Worm (Caenorhabditis elegans) whole organism, L4/young adult: ENCODE results near the gene sri-32.
"Not testable (repeated sequence)": the region's sequence is repeated elsewhere in the genome, so short reads cannot be mapped to it uniquely, and the experiment has no call there.

ENCODE experiments used
- W03F9.2 ChIP-seq: fragments of 150-350 bp; optimal IDR thresholded peaks from 2 replicates; lab custom pipeline; 2014; ENCODE audit warnings: missing biosample characterization, missing genetic modification characterization
- dao-5 ChIP-seq: sonication (generic microtip); optimal IDR thresholded peaks from 2 replicates; lab custom pipeline; 2016; ENCODE audit warnings: missing genotype, missing genetic modification characterization, moderate library complexity, missing compliant biosample characterization
- him-1 ChIP-seq: sonication (generic microtip); optimal IDR thresholded peaks from 2 replicates; lab custom pipeline; 2016; ENCODE audit warnings: missing genotype, missing genetic modification reagents, missing genetic modification characterization, missing compliant biosample characterization

sri-32 gene

DNA sequence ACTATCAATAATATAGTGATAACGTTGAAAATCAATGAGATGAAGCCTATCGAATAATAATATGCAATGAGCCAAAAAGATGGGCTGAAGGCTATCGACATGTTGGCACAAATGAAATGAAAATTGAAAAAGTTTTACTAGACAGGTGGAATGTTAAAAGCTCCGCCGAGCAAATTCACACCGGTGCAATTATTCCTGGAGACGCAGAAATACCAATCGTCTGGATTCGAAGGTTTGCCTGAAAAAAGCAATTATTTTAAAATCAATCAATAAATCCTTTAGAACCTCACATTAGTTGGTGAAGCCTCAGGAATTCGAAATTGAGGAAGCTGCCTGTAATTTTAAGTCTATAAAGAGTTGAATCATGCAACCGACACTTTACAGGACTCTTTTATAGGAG, at the start of gene sri-32:
TSS of gene sri-32 (minus strand) at position 101 of the 400 bp plus-strand sequence.
- TF ChIP-seq him-1 (no peak), dao-5 (no peak), W03F9.2 (no peak)

- TF ChIP-seq him-1 (no peak), W03F9.2 (no peak), dao-5 (no peak)
Observed at ce11 chrII:3203415-3203814, 49.1 kb upstream of the sri-32 start, which contains the start of gene sri-50. TSS of gene sri-50 (plus strand) at chrII:3203715.

DNA sequence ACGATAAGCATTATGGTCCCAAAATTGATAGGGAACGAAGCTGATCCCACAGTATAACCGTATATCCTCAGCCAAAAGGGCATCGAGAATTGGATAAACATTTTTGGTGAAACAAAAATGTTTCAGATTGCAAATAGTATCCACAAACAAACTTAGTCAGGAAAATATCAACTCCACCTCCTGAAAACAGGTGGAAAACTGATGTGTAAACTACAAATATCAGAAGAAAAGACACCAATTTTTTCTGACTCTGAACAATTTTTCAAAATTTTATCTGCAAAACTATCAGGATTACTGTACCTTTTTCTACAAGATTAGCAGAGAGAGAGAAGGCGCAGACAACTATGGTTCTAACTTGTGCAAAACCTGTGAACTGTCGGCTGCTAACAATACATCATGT, 48.2 kb upstream of the sri-32 start, which contains the start of gene sri-53:
TSS of gene sri-53 (minus strand) at position 101 of the 400 bp plus-strand sequence.
- TF ChIP-seq dao-5 (no peak), him-1 (no peak), W03F9.2 (no peak)

- not testable (repeated sequence) for TF ChIP-seq him-1, dao-5, W03F9.2
Observed at ce11 chrII:3201242-3201641, 47.0 kb upstream of the sri-32 start, which contains the start of gene sri-48. TSS of gene sri-48 (minus strand) at chrII:3201342.

DNA sequence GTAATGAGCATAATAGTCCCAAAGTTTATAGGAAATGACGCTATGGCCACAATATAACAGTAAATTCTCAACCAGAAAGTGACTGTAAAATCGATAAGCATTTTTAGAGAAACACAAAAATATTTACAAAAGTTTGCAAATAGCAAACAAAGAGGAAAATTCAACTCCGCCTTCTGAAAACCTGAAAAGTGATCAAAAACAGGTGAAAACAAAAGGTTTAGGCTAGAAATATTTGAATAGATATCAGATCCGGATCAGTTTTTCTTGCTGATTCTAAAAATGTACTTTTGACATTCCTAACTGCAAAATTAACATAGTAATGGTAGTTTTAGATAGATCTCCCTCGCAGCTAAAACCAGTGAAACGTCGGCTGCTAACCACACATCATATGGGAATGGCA, 44.7 kb upstream of the sri-32 start, which contains the start of gene sri-51:
TSS of gene sri-51 (minus strand) at position 101 of the 400 bp plus-strand sequence.
- no peak for TF ChIP-seq W03F9.2
- TF ChIP-seq him-1, result no peak
- TF ChIP-seq dao-5, result no peak

DNA sequence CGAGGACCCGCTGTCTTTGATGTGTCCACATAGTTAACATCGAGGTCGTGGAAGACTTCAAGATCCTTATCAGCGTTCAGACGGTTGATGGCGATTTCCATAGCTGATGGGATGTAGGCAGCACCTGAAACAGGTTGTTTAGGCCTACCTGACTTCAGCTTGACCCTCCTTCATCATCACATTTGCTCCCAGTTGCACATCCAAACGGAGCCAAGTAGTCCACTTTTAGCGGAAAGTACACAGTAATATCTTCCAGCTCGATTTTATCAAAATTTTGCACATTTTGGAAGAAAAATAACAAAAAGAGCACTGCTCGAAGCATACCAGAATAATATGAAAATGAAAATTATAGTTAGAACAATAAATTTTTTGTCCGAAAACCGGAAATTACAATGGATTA, 42.7 kb upstream of the sri-32 start, which contains the start of gene gcy-15:
TSS of gene gcy-15 (minus strand) at position 101 of the 400 bp plus-strand sequence.
- no peak for TF ChIP-seq W03F9.2
- TF ChIP-seq dao-5, result no peak
- no peak for TF ChIP-seq him-1

DNA sequence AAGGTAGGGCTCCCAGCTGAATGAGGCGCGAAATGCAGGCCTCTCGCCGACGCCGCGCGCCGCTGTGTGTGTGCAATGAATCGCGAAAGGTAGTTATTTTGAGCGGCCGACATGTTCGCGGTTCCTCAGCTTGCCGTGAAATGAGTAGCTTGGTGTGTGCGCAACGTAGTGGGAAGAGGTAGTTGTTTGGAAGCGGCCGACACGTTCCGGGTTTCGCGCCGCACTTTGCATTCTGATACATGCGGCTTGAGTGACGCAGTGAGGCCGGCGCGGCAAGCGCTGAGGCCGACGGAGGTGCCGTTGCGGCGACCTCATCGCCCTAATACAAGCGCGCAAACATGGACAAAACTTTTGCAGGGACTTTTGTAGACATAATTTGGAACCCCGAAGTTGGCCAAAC, 41.5 kb upstream of the sri-32 start:
- TF ChIP-seq W03F9.2, result no peak
- TF ChIP-seq dao-5, result no peak
- TF ChIP-seq him-1, result no peak

- not testable (repeated sequence) for TF ChIP-seq dao-5, him-1, W03F9.2
Observed at ce11 chrII:3191544-3191943, 37.3 kb upstream of the sri-32 start, which contains the start of gene Y27F2A.9. TSS of gene Y27F2A.9 (minus strand) at chrII:3191644.

- not testable (repeated sequence) for TF ChIP-seq him-1, dao-5, W03F9.2
Observed at ce11 chrII:3189038-3189437, 34.8 kb upstream of the sri-32 start, which contains the start of gene Y27F2A.11. TSS of gene Y27F2A.11 (plus strand) at chrII:3189338.

DNA sequence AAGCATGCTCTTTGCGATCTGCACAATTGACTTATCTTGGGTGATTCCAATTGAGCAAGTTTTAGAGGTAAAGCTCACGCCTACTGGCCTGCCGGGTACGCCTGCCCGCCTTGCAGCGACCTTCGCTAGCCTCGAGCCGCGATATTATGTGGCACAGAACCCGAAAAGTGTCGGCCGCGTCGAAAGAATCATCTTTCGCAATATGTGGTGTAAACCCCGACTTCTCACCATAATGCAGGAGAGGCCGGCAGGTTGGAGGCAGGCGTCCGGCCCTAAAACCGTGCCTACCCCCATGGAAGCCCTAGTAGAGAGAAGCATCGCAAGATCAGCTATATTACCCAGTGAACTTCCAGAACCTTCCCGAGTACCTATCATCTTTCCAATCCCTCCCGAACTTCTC, 31.6 kb upstream of the sri-32 start:
- TF ChIP-seq dao-5 (no peak), W03F9.2 (no peak), him-1 (no peak)

DNA sequence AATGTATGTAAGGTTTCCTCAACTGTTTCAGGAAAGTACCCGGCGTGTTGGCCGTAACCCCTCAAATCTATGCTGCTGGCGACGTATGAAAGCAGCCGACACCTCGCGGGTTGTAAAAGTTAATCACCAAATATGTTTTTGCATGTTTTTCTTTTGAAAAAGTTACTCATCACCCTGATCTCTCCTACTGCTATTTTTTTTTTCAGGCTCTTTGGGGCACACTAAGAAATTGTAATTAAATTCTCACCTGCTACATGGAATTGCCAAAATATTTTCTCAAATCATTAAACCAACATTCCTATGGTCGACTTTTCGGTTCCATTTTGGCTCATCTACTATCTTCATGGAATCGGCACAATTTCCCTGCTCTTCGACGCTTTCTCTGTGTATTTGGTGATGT, 30.6 kb upstream of the sri-32 start, which contains the start of gene sri-78:
TSS of gene sri-78 (plus strand) at position 301 of the 400 bp plus-strand sequence.
- not testable (repeated sequence) for TF ChIP-seq W03F9.2, him-1, dao-5

- TF ChIP-seq dao-5, W03F9.2, him-1: not testable (repeated sequence)
Observed at ce11 chrII:3183300-3183840, 29.1 kb upstream of the sri-32 start, which contains the start of the genes Y27F2A.6 and Y27F2A.8. TSS of gene Y27F2A.6 (minus strand) at chrII:3183400. TSS of gene Y27F2A.8 (plus strand) at chrII:3183790.

DNA sequence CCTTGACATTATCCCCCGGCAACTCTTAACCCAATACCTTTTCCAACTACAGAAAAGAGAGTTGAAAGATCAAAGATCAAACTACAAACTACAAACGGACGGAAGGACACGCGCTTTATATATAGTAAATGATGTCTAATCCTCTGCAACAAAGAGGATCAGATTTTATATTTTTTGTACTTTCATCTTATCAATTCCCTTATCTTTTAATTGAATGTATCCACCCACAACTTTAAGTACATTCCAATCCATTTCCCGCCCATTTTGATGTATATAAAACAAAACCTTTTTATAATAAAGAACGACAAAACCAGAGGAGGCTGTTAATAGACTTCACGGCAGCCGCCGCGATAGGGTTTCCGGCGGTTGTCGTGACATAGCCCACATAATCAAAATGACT, 23.4 kb upstream of the sri-32 start, which contains the start of gene sri-40:
TSS of gene sri-40 (plus strand) at position 301 of the 400 bp plus-strand sequence.
- not testable (repeated sequence) for TF ChIP-seq him-1, W03F9.2, dao-5

- TF ChIP-seq him-1 (no peak), dao-5 (no peak), W03F9.2 (no peak)
Observed at ce11 chrII:3172176-3172575, 17.9 kb upstream of the sri-32 start, which contains the start of gene Y27F2A.10. TSS of gene Y27F2A.10 (minus strand) at chrII:3172276.

ce11 chrII:3170089-3170488, 15.8 kb upstream of the sri-32 start, which contains the start of gene fbxc-55:
TSS of gene fbxc-55 (minus strand) at chrII:3170189.
- no peak for TF ChIP-seq W03F9.2
- no peak for TF ChIP-seq him-1
- no peak for TF ChIP-seq dao-5

DNA sequence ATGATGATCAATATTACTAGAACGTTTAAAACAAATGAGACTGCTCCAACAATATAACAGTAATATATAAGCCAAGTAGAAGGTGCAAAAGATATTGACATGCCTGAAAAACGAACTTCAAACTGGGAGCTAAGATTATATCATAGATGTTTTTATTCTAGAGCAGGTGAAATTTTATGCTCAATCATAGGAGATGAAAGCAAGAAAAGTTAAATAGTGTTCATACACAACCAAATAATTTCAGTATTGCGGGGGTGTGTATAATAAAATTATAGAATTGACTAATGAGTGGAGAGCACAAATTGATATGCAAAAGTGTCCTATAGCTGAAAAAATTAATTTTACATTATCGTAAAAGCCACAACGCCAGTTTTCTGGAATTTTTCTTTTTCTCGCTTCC, 4.7 kb upstream of the sri-32 start, which contains the start of gene sri-34:
TSS of gene sri-34 (minus strand) at position 101 of the 400 bp plus-strand sequence.
- TF ChIP-seq him-1 (no peak), W03F9.2 (no peak), dao-5 (no peak)
